Worm (Caenorhabditis elegans) whole organism, L1 larva: ENCODE results near the gene T19D12.6.

ENCODE experiments used
- C04F5.9 ChIP-seq: sonication (generic microtip); optimal IDR thresholded peaks from 2 replicates; lab custom pipeline; 2016; ENCODE audit warnings: missing genetic modification characterization, missing compliant biosample characterization
- C34B4.2 ChIP-seq: sonication (generic microtip); optimal IDR thresholded peaks from 2 replicates; lab custom pipeline; 2017; ENCODE audit warnings: mild to moderate bottlenecking, missing genetic modification characterization, missing compliant biosample characterization
- aha-1 ChIP-seq: fragments of 150-350 bp; optimal IDR thresholded peaks from 2 replicates; lab custom pipeline; 2014; ENCODE audit warnings: missing biosample characterization, missing genetic modification characterization
- aly-2 ChIP-seq: fragments of 150-350 bp; optimal IDR thresholded peaks from 2 replicates; lab custom pipeline; 2014; ENCODE audit warnings: missing biosample characterization, missing genetic modification characterization
- blmp-1 ChIP-seq: fragments of 150-350 bp; optimal IDR thresholded peaks from 2 replicates; lab custom pipeline; 2014; ENCODE audit warnings: missing biosample characterization, missing genetic modification characterization
- ceh-8 ChIP-seq: fragments of 200-800 bp; sonication (Bioruptor generic); optimal IDR thresholded peaks from 2 replicates; lab custom pipeline; 2018; ENCODE audit warnings: mild to moderate bottlenecking, missing genetic modification characterization, moderate library complexity, missing compliant biosample characterization
- ceh-82 ChIP-seq, 3 experiments: fragments of 150-350 bp in 1 of 3; sonication (generic microtip) in 2 of 3; optimal IDR thresholded peaks; 2 replicates each; lab custom pipeline; 2014 to 2017; ENCODE audit warnings: missing biosample characterization in 3 of 3, missing genetic modification characterization in 3 of 3
- ceh-88 ChIP-seq: fragments of 200-800 bp; sonication (Bioruptor generic); IDR thresholded peaks from 2 replicates; pipeline ENCODE4 v1.3.6; 2022; ENCODE audit warnings: missing genetic modification characterization, missing compliant biosample characterization
- dpl-1 ChIP-seq, 3 experiments: fragments of 150-350 bp in 2 of 3; sonication (generic microtip) in 1 of 3; optimal IDR thresholded peaks; 2 replicates each; lab custom pipeline; 2014 to 2017; ENCODE audit warnings: missing biosample characterization in 3 of 3, missing genetic modification characterization in 3 of 3, missing genetic modification reagents in 3 of 3
- efl-1 ChIP-seq, 4 experiments: fragments of 150-350 bp; optimal IDR thresholded peaks in 3 of 4; peaks in 1 of 4; 1 replicate in 1 of 4; 2 replicates in 3 of 4; lab custom pipeline; 2014; ENCODE audit warnings: missing biosample characterization in 2 of 4, missing genetic modification characterization in 2 of 4, missing genetic modification reagents in 2 of 4
- efl-3 ChIP-seq: fragments of 200-800 bp; sonication (Bioruptor generic); optimal IDR thresholded peaks from 2 replicates; lab custom pipeline; 2018; ENCODE audit warnings: mild to moderate bottlenecking, missing genetic modification characterization, missing compliant biosample characterization
- egl-27 ChIP-seq, 2 experiments: fragments of 150-350 bp in 1 of 2; sonication (generic microtip); optimal IDR thresholded peaks; 3 replicates each; lab custom pipeline; 2017 to 2018; ENCODE audit warnings: missing biosample characterization in 2 of 2, missing genetic modification characterization in 2 of 2, missing genetic modification reagents in 2 of 2
- elt-2 ChIP-seq: sonication (generic microtip); optimal IDR thresholded peaks from 2 replicates; lab custom pipeline; 2016; ENCODE audit warnings: missing genetic modification characterization, mild to moderate bottlenecking, inconsistent platforms, missing compliant biosample characterization, missing genetic modification reagents
- ets-5 ChIP-seq: fragments of 200-800 bp; sonication (Bioruptor generic); IDR thresholded peaks from 2 replicates; pipeline ENCODE4 v1.3.6; 2022; ENCODE audit warnings: missing genetic modification characterization, missing compliant biosample characterization
- fkh-8 ChIP-seq: sonication (generic microtip); optimal IDR thresholded peaks from 2 replicates; lab custom pipeline; 2016; ENCODE audit warnings: mild to moderate bottlenecking, missing genetic modification characterization, missing compliant biosample characterization
- fos-1 ChIP-seq: fragments of 150-350 bp; optimal IDR thresholded peaks from 2 replicates; lab custom pipeline; 2014; ENCODE audit warnings: missing biosample characterization, missing genetic modification characterization
- hlh-17 ChIP-seq: fragments of 200-800 bp; sonication (Bioruptor generic); optimal IDR thresholded peaks from 2 replicates; lab custom pipeline; 2018; ENCODE audit warnings: missing genetic modification characterization, mild to moderate bottlenecking, missing compliant biosample characterization, moderate library complexity, borderline replicate concordance
- hlh-4 ChIP-seq: sonication (generic microtip); optimal IDR thresholded peaks from 2 replicates; lab custom pipeline; 2016; ENCODE audit warnings: mild to moderate bottlenecking, missing genetic modification characterization, missing compliant biosample characterization
- hpl-2 ChIP-seq: fragments of 150-350 bp; optimal IDR thresholded peaks from 2 replicates; lab custom pipeline; 2014; ENCODE audit warnings: missing biosample characterization, missing genetic modification reagents, missing genetic modification characterization
- irx-1 ChIP-seq: sonication (generic microtip); optimal IDR thresholded peaks from 2 replicates; lab custom pipeline; 2016; ENCODE audit warnings: missing genetic modification characterization, missing compliant biosample characterization
- isw-1 ChIP-seq: fragments of 200-800 bp; sonication (Bioruptor generic); IDR thresholded peaks from 2 replicates; pipeline ENCODE4 v1.3.6; 2022; ENCODE audit warnings: missing genetic modification characterization, missing compliant biosample characterization
- jun-1 ChIP-seq: fragments of 150-350 bp; optimal IDR thresholded peaks from 2 replicates; lab custom pipeline; 2014; ENCODE audit warnings: missing biosample characterization, missing genetic modification reagents, missing genetic modification characterization
- lin-13 ChIP-seq: fragments of 150-350 bp; optimal IDR thresholded peaks from 2 replicates; lab custom pipeline; 2014; ENCODE audit warnings: missing biosample characterization, missing genetic modification reagents, missing genetic modification characterization
- lin-14 ChIP-seq: fragments of 200-800 bp; sonication (Bioruptor generic); optimal IDR thresholded peaks from 2 replicates; lab custom pipeline; 2018; ENCODE audit warnings: mild to moderate bottlenecking, missing genetic modification characterization, moderate library complexity, missing compliant biosample characterization
- lin-15B ChIP-seq: fragments of 150-350 bp; sonication (generic microtip); optimal IDR thresholded peaks from 3 replicates; lab custom pipeline; 2014; ENCODE audit warnings: missing biosample characterization, missing genetic modification characterization
- mab-9 ChIP-seq: fragments of 200-800 bp; sonication (Bioruptor generic); IDR thresholded peaks from 2 replicates; pipeline ENCODE4 v1.3.6; 2022; ENCODE audit warnings: missing genetic modification reagents, missing genetic modification characterization, missing compliant biosample characterization
- mep-1 ChIP-seq: fragments of 150-350 bp; optimal IDR thresholded peaks from 2 replicates; lab custom pipeline; 2014; ENCODE audit warnings: missing biosample characterization, missing genetic modification characterization
- nhr-11 ChIP-seq: fragments of 150-350 bp; optimal IDR thresholded peaks from 2 replicates; lab custom pipeline; 2014; ENCODE audit warnings: missing biosample characterization, missing genetic modification characterization
- nhr-12 ChIP-seq: sonication (generic microtip); optimal IDR thresholded peaks from 2 replicates; lab custom pipeline; 2017; ENCODE audit warnings: missing biosample characterization, missing genetic modification characterization
- nhr-19 ChIP-seq: fragments of 200-800 bp; sonication (Bioruptor generic); conservative IDR thresholded peaks from 2 replicates; pipeline ENCODE4 v1.3.6; 2022; ENCODE audit warnings: missing genetic modification characterization, missing compliant biosample characterization
- nhr-20 ChIP-seq: sonication (generic microtip); optimal IDR thresholded peaks from 2 replicates; lab custom pipeline; 2016; ENCODE audit warnings: mild to moderate bottlenecking, missing genetic modification characterization, missing compliant biosample characterization
- nhr-237 ChIP-seq: fragments of 150-350 bp; optimal IDR thresholded peaks from 2 replicates; lab custom pipeline; 2014; ENCODE audit warnings: missing biosample characterization, missing genetic modification characterization
- nhr-28 ChIP-seq: fragments of 150-350 bp; optimal IDR thresholded peaks from 2 replicates; lab custom pipeline; 2014; ENCODE audit warnings: missing biosample characterization, missing genetic modification characterization
- nhr-47 ChIP-seq: sonication (generic microtip); optimal IDR thresholded peaks from 2 replicates; lab custom pipeline; 2016; ENCODE audit warnings: mild to moderate bottlenecking, missing genetic modification characterization, moderate library complexity, missing compliant biosample characterization
- nhr-76 ChIP-seq: sonication (generic microtip); optimal IDR thresholded peaks from 2 replicates; lab custom pipeline; 2017; ENCODE audit warnings: missing biosample characterization, missing genetic modification characterization
- nhr-84 ChIP-seq: sonication (generic microtip); optimal IDR thresholded peaks from 2 replicates; lab custom pipeline; 2017; ENCODE audit warnings: missing biosample characterization, missing genetic modification characterization
- nhr-85 ChIP-seq: sonication (generic microtip); peaks from one replicate; lab custom pipeline; 2016; ENCODE audit warnings: missing genetic modification characterization, inconsistent platforms, missing compliant biosample characterization
- pag-3 ChIP-seq: sonication (generic microtip); optimal IDR thresholded peaks from 2 replicates; lab custom pipeline; 2017; ENCODE audit warnings: missing genetic modification characterization, mild to moderate bottlenecking, missing compliant biosample characterization, antibody characterized with exemption, borderline replicate concordance; ENCODE audit not compliant: insufficient read depth
- pax-3 ChIP-seq: fragments of 200-800 bp; sonication (Bioruptor generic); optimal IDR thresholded peaks from 2 replicates; lab custom pipeline; 2018; ENCODE audit warnings: mild to moderate bottlenecking, missing genetic modification characterization, moderate library complexity, missing compliant biosample characterization
- pqm-1 ChIP-seq: sonication (generic microtip); optimal IDR thresholded peaks from 3 replicates; lab custom pipeline; 2017; ENCODE audit warnings: missing biosample characterization, missing genetic modification characterization
- rnt-1 ChIP-seq: sonication (generic microtip); optimal IDR thresholded peaks from 2 replicates; lab custom pipeline; 2016; ENCODE audit warnings: mild to moderate bottlenecking, missing genetic modification characterization, moderate library complexity, missing compliant biosample characterization
- sox-4 ChIP-seq: sonication (generic microtip); optimal IDR thresholded peaks from 2 replicates; lab custom pipeline; 2016; ENCODE audit warnings: missing genetic modification characterization, missing compliant biosample characterization
- sup-37 ChIP-seq: fragments of 200-800 bp; sonication (Bioruptor generic); optimal IDR thresholded peaks from 2 replicates; lab custom pipeline; 2018; ENCODE audit warnings: mild to moderate bottlenecking, missing genetic modification characterization, missing compliant biosample characterization
- swsn-7 ChIP-seq: sonication (generic microtip); optimal IDR thresholded peaks from 2 replicates; lab custom pipeline; 2016; ENCODE audit warnings: missing genetic modification characterization, missing compliant biosample characterization
- tbx-2 ChIP-seq: sonication (generic microtip); optimal IDR thresholded peaks from 2 replicates; lab custom pipeline; 2016; ENCODE audit warnings: missing genetic modification characterization, missing compliant biosample characterization
- unc-130 ChIP-seq: fragments of 150-350 bp; optimal IDR thresholded peaks from 2 replicates; lab custom pipeline; 2017; ENCODE audit warnings: missing biosample characterization, missing genetic modification characterization, inconsistent platforms
- unc-30 ChIP-seq: sonication (generic microtip); optimal IDR thresholded peaks from 2 replicates; lab custom pipeline; 2017; ENCODE audit warnings: missing biosample characterization, missing genetic modification characterization
- unc-86 ChIP-seq: sonication (generic microtip); optimal IDR thresholded peaks from 2 replicates; lab custom pipeline; 2016; ENCODE audit warnings: missing genetic modification characterization, missing compliant biosample characterization
- unc-98 ChIP-seq: fragments of 200-800 bp; sonication (Bioruptor generic); IDR thresholded peaks from 2 replicates; pipeline ENCODE4 v1.3.6; 2022; ENCODE audit warnings: missing genetic modification characterization, missing compliant biosample characterization
- xbp-1 ChIP-seq: sonication (generic microtip); optimal IDR thresholded peaks from 2 replicates; lab custom pipeline; 2016; ENCODE audit warnings: missing genetic modification characterization, missing compliant biosample characterization
- ztf-4 ChIP-seq: fragments of 150-350 bp; optimal IDR thresholded peaks from 2 replicates; lab custom pipeline; 2014; ENCODE audit warnings: missing biosample characterization, missing genetic modification characterization

The T19D12.6 gene

DNA sequence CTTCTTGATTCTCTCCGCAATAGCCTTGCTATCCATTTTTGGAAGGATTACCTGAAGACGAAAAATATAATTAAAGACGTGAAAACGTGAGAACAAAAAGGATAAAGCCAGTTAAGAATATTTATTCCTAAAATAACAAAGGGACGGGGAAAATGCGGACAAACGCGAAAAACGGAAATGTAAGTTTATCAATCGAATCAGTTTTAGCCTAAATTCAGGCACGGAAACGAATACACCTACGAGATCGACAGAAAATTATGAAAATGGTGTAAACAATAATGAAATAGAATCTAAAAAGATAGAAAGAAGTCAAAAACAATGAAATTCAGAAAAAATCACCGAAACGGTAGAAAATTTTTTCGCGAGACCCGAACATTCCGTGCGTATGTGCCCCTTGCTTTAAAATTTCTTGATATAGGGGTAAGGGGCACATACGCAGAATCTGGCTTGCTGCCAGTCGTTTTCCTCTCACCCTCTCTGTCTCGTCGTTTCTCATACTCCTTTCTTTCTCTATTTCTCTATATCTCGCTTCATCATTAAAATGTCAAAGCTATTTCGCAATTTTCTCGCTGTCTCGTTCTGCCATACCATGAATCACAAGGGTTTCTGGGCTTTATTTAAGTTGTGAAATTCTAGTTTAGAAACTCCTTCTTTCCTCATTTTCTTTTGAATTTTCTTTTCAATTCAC, 54.2 kb downstream of the T19D12.6 start, which contains the start of gene icd-1:
TSS of gene icd-1 (minus strand) at position 51 of the 688 bp plus-strand sequence.
- peak; percentile 93 to 96 for TF ChIP-seq efl-1 (optimal IDR thresholded peaks at IDR 0.05; lab: Kevin White, UChicago)
- peak; percentile 73 to 98 for TF ChIP-seq efl-1 (GFP tag; optimal IDR thresholded peaks at IDR 0.05 in 1 of 2; lab: Kevin White, UChicago)
- peak; percentile 71 for TF ChIP-seq lin-15B (tag; lab: Kevin White, UChicago)
- peak; percentile 84 for TF ChIP-seq lin-13 (GFP tag; lab: Kevin White, UChicago)
- peak; percentile 96 for TF ChIP-seq isw-1 (GFP tag; lab: Robert Waterston, UW)
- no peak for TF ChIP-seq hlh-17 (GFP tag; lab: Kevin White, UChicago)
- peak; percentile 94 for TF ChIP-seq jun-1 (tag; lab: Kevin White, UChicago)
- peak; percentile 91 for TF ChIP-seq aly-2
- TF ChIP-seq elt-2 (tag; lab: Kevin White, UChicago): peak; percentile 84
- peak; percentile 44 for TF ChIP-seq sox-4
- TF ChIP-seq nhr-12 (tag; lab: Kevin White, UChicago): no peak
- peak; percentile 76 to 81 (median 76) for TF ChIP-seq dpl-1 (GFP tag; optimal IDR thresholded peaks at IDR 0.05; lab: Kevin White, UChicago)
- no peak for TF ChIP-seq efl-3 (GFP tag; lab: Kevin White, UChicago)
- peak; percentile 88 for TF ChIP-seq irx-1 (tag; lab: Kevin White, UChicago)
- TF ChIP-seq egl-27 (tag; optimal IDR thresholded peaks at IDR 0.05; lab: Kevin White, UChicago): peak in 1 of 2 experiments; percentile 82
- TF ChIP-seq mep-1 (tag; lab: Kevin White, UChicago): peak; percentile 94
- TF ChIP-seq nhr-19 (GFP tag; lab: Robert Waterston, UW): peak; percentile 96
- no peak for TF ChIP-seq pqm-1 (tag; lab: Kevin White, UChicago)
- TF ChIP-seq mab-9 (GFP tag; lab: Robert Waterston, UW): peak; percentile 65
- peak; percentile 98 for TF ChIP-seq swsn-7 (tag; lab: Kevin White, UChicago)
- peak; percentile 75 for TF ChIP-seq sup-37 (GFP tag; lab: Kevin White, UChicago)
- TF ChIP-seq ceh-88 (GFP tag; lab: Robert Waterston, UW): peak; percentile 89
- TF ChIP-seq fos-1 (tag; lab: Kevin White, UChicago): peak; percentile 95
- peak; percentile 97 for TF ChIP-seq nhr-47 (tag; lab: Kevin White, UChicago)
- TF ChIP-seq unc-30: no peak
- peak; percentile 85 for TF ChIP-seq aha-1 (tag; lab: Kevin White, UChicago)
- peak; percentile 99 for TF ChIP-seq nhr-85
- TF ChIP-seq rnt-1 (tag; lab: Kevin White, UChicago): peak; percentile 92
- peak; percentile 70 for TF ChIP-seq C04F5.9 (tag; lab: Kevin White, UChicago)
- no peak for TF ChIP-seq pag-3
- no peak for TF ChIP-seq nhr-28 (tag; lab: Kevin White, UChicago)
- no peak for TF ChIP-seq ets-5 (GFP tag; lab: Robert Waterston, UW)
- no peak for TF ChIP-seq hlh-4 (tag; lab: Kevin White, UChicago)
- TF ChIP-seq nhr-84 (tag; lab: Kevin White, UChicago): no peak
- TF ChIP-seq C34B4.2: no peak
- peak; percentile 98 for TF ChIP-seq nhr-20
- TF ChIP-seq blmp-1 (tag; lab: Kevin White, UChicago): peak; percentile 79
- peak; percentile 93 for TF ChIP-seq nhr-237 (tag; lab: Kevin White, UChicago)
- TF ChIP-seq pax-3 (tag; lab: Kevin White, UChicago): peak; percentile 90
- TF ChIP-seq unc-86 (tag; lab: Kevin White, UChicago): peak; percentile 95
- TF ChIP-seq hpl-2 (GFP tag; lab: Kevin White, UChicago): peak; percentile 91
- no peak for TF ChIP-seq nhr-76 (tag; lab: Kevin White, UChicago)
- peak; percentile 96 for TF ChIP-seq fkh-8
- peak; percentile 82 for TF ChIP-seq unc-98 (GFP tag; lab: Robert Waterston, UW)
- peak; percentile 97 for TF ChIP-seq tbx-2 (tag; lab: Kevin White, UChicago)
- peak; percentile 98 for TF ChIP-seq lin-14 (GFP tag; lab: Kevin White, UChicago)
- TF ChIP-seq ztf-4 (tag; lab: Kevin White, UChicago): peak; percentile 97
- peak; percentile 91 to 95 (median 93) for TF ChIP-seq ceh-82 (tag; optimal IDR thresholded peaks at IDR 0.05; lab: Kevin White, UChicago)
- peak; percentile 74 for TF ChIP-seq unc-130 (tag; lab: Kevin White, UChicago)
- TF ChIP-seq ceh-8: peak; percentile 80
- TF ChIP-seq nhr-11 (tag; lab: Kevin White, UChicago): peak; percentile 97
- peak; percentile 94 for TF ChIP-seq xbp-1
